Worm (Caenorhabditis elegans): ENCODE results near the gene mvk-1.
"Not testable (repeated sequence)": the region's sequence is repeated elsewhere in the genome, so short reads cannot be mapped to it uniquely, and the experiment has no call there.

DNA sequence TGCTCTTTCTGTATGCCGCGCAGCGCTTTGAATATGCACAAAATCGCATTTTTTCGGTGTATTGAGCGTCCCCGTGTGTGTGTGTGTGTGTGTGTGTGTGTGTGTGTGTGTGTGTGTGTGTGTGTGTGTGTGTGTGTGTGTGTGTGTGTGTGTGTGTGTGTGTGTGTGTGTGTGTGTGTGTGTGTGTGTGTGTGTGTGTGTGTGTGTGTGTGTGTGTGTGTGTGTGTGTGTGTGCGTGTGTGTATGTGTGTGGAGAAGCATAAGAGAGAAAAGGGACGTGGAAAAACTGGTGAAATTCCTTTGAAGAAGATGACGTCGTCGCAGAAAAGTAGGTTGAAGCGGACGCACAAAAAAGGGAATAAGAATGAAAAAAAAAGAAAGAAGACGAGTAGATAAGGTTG lies 2.7 kb downstream of the mvk-1 start:
- TF ChIP-seq ZK185.1 (tag; optimal IDR thresholded peaks at IDR 0.05; ENCODE audit: poor library complexity, severe bottlenecking), result not testable (repeated sequence)
- TF ChIP-seq zfh-2 (GFP tag; conservative IDR thresholded peaks at IDR 0.05) (peak; percentile 74), ceh-27 (GFP tag; optimal IDR thresholded peaks at IDR 0.05) (peak; percentile 97)
